Fruit fly (Drosophila melanogaster): ENCODE results near the gene shep.

Gene shep

DNA sequence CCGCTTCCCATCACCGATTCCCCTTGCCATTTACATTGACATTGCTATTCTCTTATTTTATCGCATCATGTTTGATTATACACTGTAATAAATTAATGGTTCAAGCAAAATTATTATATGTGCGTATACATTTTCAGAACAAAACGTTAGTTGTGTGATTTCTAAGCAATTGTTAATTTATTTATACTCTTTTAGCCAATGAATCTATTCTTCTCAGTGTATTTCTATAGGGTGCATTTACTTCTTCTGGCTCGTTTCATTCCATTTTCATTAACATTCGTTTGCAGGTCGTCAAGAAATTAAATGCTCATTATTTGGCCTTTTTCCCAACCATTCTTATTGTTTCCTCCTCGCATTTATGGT lies 90.2 kb downstream of the shep start (continued):
- peak; percentile 9 to 56 for TF ChIP-seq dpn (GFP tag; optimal IDR thresholded peaks at IDR 0.05)
- TF ChIP-seq CG5245 (GFP tag; optimal IDR thresholded peaks at IDR 0.05) = peak; percentile 50
- no peak for TF ChIP-seq tup (GFP tag; optimal IDR thresholded peaks at IDR 0.05)
- TF ChIP-seq wdn (GFP tag; IDR thresholded peaks at IDR 0.05) = no peak
- TF ChIP-seq dimm (GFP tag; IDR thresholded peaks at IDR 0.05) = no peak
- TF ChIP-seq CG2120 (GFP tag; optimal IDR thresholded peaks at IDR 0.05) = peak; percentile 55
- no peak for TF ChIP-seq CG7963 (GFP tag; IDR thresholded peaks at IDR 0.05; ENCODE audit: partially characterized antibody)
- TF ChIP-seq CG14860 (GFP tag; IDR thresholded peaks at IDR 0.05; ENCODE audit: partially characterized antibody) = no peak
- peak; percentile 31 for TF ChIP-seq maf-S (GFP tag; optimal IDR thresholded peaks at IDR 0.05)
- TF ChIP-seq CG7556 (GFP tag; optimal IDR thresholded peaks at IDR 0.05) = no peak
- peak; percentile 0 for TF ChIP-seq CG17186 (GFP tag; optimal IDR thresholded peaks at IDR 0.05)
- peak; percentile 62 for TF ChIP-seq Xbp1 (GFP tag; optimal IDR thresholded peaks at IDR 0.05)
- TF ChIP-seq Fer1 (GFP tag; optimal IDR thresholded peaks at IDR 0.05) = peak; percentile 26
- no peak for TF ChIP-seq da (GFP tag; optimal IDR thresholded peaks at IDR 0.05)
- TF ChIP-seq CG12236 (GFP tag; optimal IDR thresholded peaks at IDR 0.05) = peak; percentile 33
- peak; percentile 45 for TF ChIP-seq Bdp1 (GFP tag; optimal IDR thresholded peaks at IDR 0.05)
- no peak for TF ChIP-seq Max (GFP tag; optimal IDR thresholded peaks at IDR 0.05)
- no peak for TF ChIP-seq grn (GFP tag; optimal IDR thresholded peaks at IDR 0.05)
- no peak for TF ChIP-seq Sry-β (GFP tag; optimal IDR thresholded peaks at IDR 0.05)
- no peak for TF ChIP-seq seq (GFP tag; IDR thresholded peaks at IDR 0.05)
- TF ChIP-seq sug (tag; optimal IDR thresholded peaks at IDR 0.05) = no peak
- no peak for TF ChIP-seq run (tag; optimal IDR thresholded peaks at IDR 0.05)
- TF ChIP-seq CG7271 (tag; optimal IDR thresholded peaks at IDR 0.05) = peak; percentile 45
- no peak for TF ChIP-seq CG1647 (GFP tag; optimal IDR thresholded peaks at IDR 0.05)
- no peak for TF ChIP-seq CG15514 (GFP tag; optimal IDR thresholded peaks at IDR 0.05)
- TF ChIP-seq Fer3 (tag; optimal IDR thresholded peaks at IDR 0.05) = peak; percentile 61
- TF ChIP-seq CG31365 (tag; optimal IDR thresholded peaks at IDR 0.05) = no peak
- no peak for TF ChIP-seq CG12155 (GFP tag; optimal IDR thresholded peaks at IDR 0.05)
- TF ChIP-seq usp (GFP tag; optimal IDR thresholded peaks at IDR 0.05) = no peak
- TF ChIP-seq CG14667 (GFP tag; IDR thresholded peaks at IDR 0.05) = peak; percentile 62; the same call in 1 of the 2 replicates
- peak; percentile 77 for TF ChIP-seq Ptx1 (GFP tag; IDR thresholded peaks at IDR 0.05)
- peak; percentile 68 for TF ChIP-seq trem (tag; optimal IDR thresholded peaks at IDR 0.05)
- TF ChIP-seq CG18619 (GFP tag; optimal IDR thresholded peaks at IDR 0.05) = no peak
- peak; percentile 61 for TF ChIP-seq dysf (GFP tag; IDR thresholded peaks at IDR 0.05)
- TF ChIP-seq nerfin-2 (GFP tag; IDR thresholded peaks at IDR 0.05; ENCODE audit: partially characterized antibody) = no peak
- TF ChIP-seq ewg (GFP tag; optimal IDR thresholded peaks at IDR 0.05) = peak; percentile 8
- no peak for TF ChIP-seq Dad (GFP tag; optimal IDR thresholded peaks at IDR 0.05)
- peak; percentile 19; the same call in 1 of the 2 replicates for TF ChIP-seq CG11085 (GFP tag; IDR thresholded peaks at IDR 0.05)
- TF ChIP-seq CG34422 (GFP tag; IDR thresholded peaks at IDR 0.05) = peak; percentile 72; the same call in 2 of the 3 replicates
- no peak for TF ChIP-seq sd (tag; optimal IDR thresholded peaks at IDR 0.05)
- TF ChIP-seq Eip74EF (GFP tag; optimal IDR thresholded peaks at IDR 0.05) = peak in 1 of 2 experiments; percentile 35
- TF ChIP-seq ems (GFP tag; optimal IDR thresholded peaks at IDR 0.05) = no peak
- peak; percentile 58 for TF ChIP-seq D19A (tag; optimal IDR thresholded peaks at IDR 0.05)
- TF ChIP-seq CG16779 (GFP tag; IDR thresholded peaks at IDR 0.05) = no peak
- TF ChIP-seq Trl (optimal IDR thresholded peaks at IDR 0.05) = no peak
- no peak for TF ChIP-seq Trl (GFP tag; optimal IDR thresholded peaks at IDR 0.05)
- peak; percentile 81 for TF ChIP-seq Med (GFP tag)
- no peak for TF ChIP-seq CG15479 (GFP tag; optimal IDR thresholded peaks at IDR 0.05)
- peak; percentile 22; the same call in 1 of the 2 replicates for TF ChIP-seq CG43689 (GFP tag; IDR thresholded peaks at IDR 0.05)
- TF ChIP-seq HLH54F (GFP tag; optimal IDR thresholded peaks at IDR 0.05) = no peak
- TF ChIP-seq CG9437 (GFP tag; optimal IDR thresholded peaks at IDR 0.05) = no peak
- no peak for TF ChIP-seq pfk (GFP tag; optimal IDR thresholded peaks at IDR 0.05)

Measured in whole organism, embryonic.